Worm (Caenorhabditis elegans) whole organism, L3 larva: Measurements from ENCODE around the gene F54H12.7.

Experiments
- R02D3.7 ChIP-seq: fragments of 150-350 bp; optimal IDR thresholded peaks from 2 replicates; lab custom pipeline; 2014; ENCODE audit warnings: missing biosample characterization, missing genetic modification characterization
- ZK546.5 ChIP-seq: sonication (generic microtip); optimal IDR thresholded peaks from 2 replicates; lab custom pipeline; 2017; ENCODE audit warnings: missing biosample characterization, missing genetic modification characterization
- aly-2 ChIP-seq: fragments of 150-350 bp; optimal IDR thresholded peaks from 2 replicates; lab custom pipeline; 2014; ENCODE audit warnings: missing biosample characterization, missing genetic modification characterization
- ama-1 ChIP-seq: fragments of 150-350 bp; optimal IDR thresholded peaks from 2 replicates; lab custom pipeline; 2018
- ceh-16 ChIP-seq: sonication (generic microtip); optimal IDR thresholded peaks from 2 replicates; lab custom pipeline; 2017; ENCODE audit warnings: missing biosample characterization, missing genetic modification characterization
- ceh-28 ChIP-seq: fragments of 150-350 bp; optimal IDR thresholded peaks from 2 replicates; lab custom pipeline; 2014; ENCODE audit warnings: missing biosample characterization, missing genetic modification reagents, missing genetic modification characterization
- ceh-82 ChIP-seq: fragments of 150-350 bp; optimal IDR thresholded peaks from 2 replicates; lab custom pipeline; 2014; ENCODE audit warnings: missing biosample characterization, missing genetic modification characterization
- egl-5 ChIP-seq: fragments of 150-350 bp; optimal IDR thresholded peaks from 2 replicates; lab custom pipeline; 2017; ENCODE audit warnings: missing biosample characterization, missing genetic modification reagents, missing genetic modification characterization, inconsistent platforms
- elt-1 ChIP-seq: fragments of 150-350 bp; optimal IDR thresholded peaks from 2 replicates; lab custom pipeline; 2014; ENCODE audit warnings: missing biosample characterization, missing genetic modification characterization
- elt-2 ChIP-seq: sonication (generic microtip); optimal IDR thresholded peaks from 2 replicates; lab custom pipeline; 2016; ENCODE audit warnings: missing genetic modification reagents, mild to moderate bottlenecking, missing genetic modification characterization, missing compliant biosample characterization
- elt-3 ChIP-seq, 3 experiments: fragments of 150-350 bp in 1 of 3; sonication (generic microtip) in 2 of 3; optimal IDR thresholded peaks; 2 replicates in 2 of 3; 4 replicates in 1 of 3; lab custom pipeline; 2014 to 2017; ENCODE audit warnings: missing biosample characterization in 3 of 3, missing genetic modification characterization in 3 of 3
- eor-1 ChIP-seq, 2 experiments: fragments of 150-350 bp; optimal IDR thresholded peaks; 2 replicates each; lab custom pipeline; 2014 to 2018; ENCODE audit warnings: missing biosample characterization in 2 of 2, missing genetic modification characterization in 2 of 2
- fkh-10 ChIP-seq: sonication (generic microtip); optimal IDR thresholded peaks from 2 replicates; lab custom pipeline; 2017; ENCODE audit warnings: missing biosample characterization, missing genetic modification reagents, missing genetic modification characterization
- fos-1 ChIP-seq: fragments of 150-350 bp; optimal IDR thresholded peaks from 2 replicates; lab custom pipeline; 2014; ENCODE audit warnings: missing biosample characterization, missing genetic modification characterization
- jun-1 ChIP-seq: fragments of 150-350 bp; optimal IDR thresholded peaks from 2 replicates; lab custom pipeline; 2014; ENCODE audit warnings: missing biosample characterization, missing genetic modification reagents, missing genetic modification characterization
- lin-39 ChIP-seq: fragments of 150-350 bp; optimal IDR thresholded peaks from 2 replicates; lab custom pipeline; 2018; ENCODE audit warnings: missing biosample characterization, missing genetic modification reagents, missing genetic modification characterization
- lsy-12 ChIP-seq: sonication (generic microtip); optimal IDR thresholded peaks from 2 replicates; lab custom pipeline; 2016; ENCODE audit warnings: mild to moderate bottlenecking, missing genetic modification characterization, missing compliant biosample characterization
- mdl-1 ChIP-seq: fragments of 150-350 bp; optimal IDR thresholded peaks from 2 replicates; lab custom pipeline; 2014; ENCODE audit warnings: missing biosample characterization, missing genetic modification characterization
- nfya-1 ChIP-seq: sonication (generic microtip); optimal IDR thresholded peaks from 2 replicates; lab custom pipeline; 2017; ENCODE audit warnings: missing genetic modification characterization, mild to moderate bottlenecking, missing compliant biosample characterization, antibody characterized with exemption, moderate library complexity; ENCODE audit not compliant: insufficient read depth
- nhr-11 ChIP-seq: fragments of 150-350 bp; optimal IDR thresholded peaks from 2 replicates; lab custom pipeline; 2014; ENCODE audit warnings: missing biosample characterization, missing genetic modification characterization
- nhr-12 ChIP-seq: fragments of 150-350 bp; optimal IDR thresholded peaks from 2 replicates; lab custom pipeline; 2014; ENCODE audit warnings: missing biosample characterization, missing genetic modification characterization
- nhr-25 ChIP-seq: sonication (generic microtip); optimal IDR thresholded peaks from 2 replicates; lab custom pipeline; 2017; ENCODE audit warnings: missing biosample characterization, missing genetic modification characterization
- nhr-28 ChIP-seq: fragments of 150-350 bp; optimal IDR thresholded peaks from 2 replicates; lab custom pipeline; 2014; ENCODE audit warnings: missing biosample characterization, missing genetic modification characterization
- nhr-43 ChIP-seq: sonication (generic microtip); optimal IDR thresholded peaks from 2 replicates; lab custom pipeline; 2016; ENCODE audit warnings: mild to moderate bottlenecking, missing genetic modification characterization, missing compliant biosample characterization; ENCODE audit not compliant: poor library complexity, severe bottlenecking
- nhr-77 ChIP-seq: fragments of 150-350 bp; optimal IDR thresholded peaks from 2 replicates; lab custom pipeline; 2014; ENCODE audit warnings: missing biosample characterization, missing genetic modification characterization
- pha-4 ChIP-seq: fragments of 150-350 bp; optimal IDR thresholded peaks from 2 replicates; lab custom pipeline; 2014; ENCODE audit warnings: missing biosample characterization, missing genetic modification reagents, missing genetic modification characterization
- pqm-1 ChIP-seq: fragments of 150-350 bp; optimal IDR thresholded peaks from 2 replicates; lab custom pipeline; 2017; ENCODE audit warnings: missing biosample characterization, missing genetic modification characterization, inconsistent platforms
- sea-2 ChIP-seq: fragments of 150-350 bp; sonication (generic microtip); optimal IDR thresholded peaks from 4 replicates; lab custom pipeline; 2014; ENCODE audit warnings: missing biosample characterization, missing genetic modification reagents, missing genetic modification characterization
- skn-1 ChIP-seq: fragments of 150-350 bp; optimal IDR thresholded peaks from 2 replicates; lab custom pipeline; 2014; ENCODE audit warnings: missing biosample characterization, missing genetic modification characterization
- snpc-4 ChIP-seq: fragments of 150-350 bp; optimal IDR thresholded peaks from 2 replicates; lab custom pipeline; 2014; ENCODE audit warnings: missing biosample characterization, missing genetic modification characterization
- tbx-2 ChIP-seq: sonication (generic microtip); optimal IDR thresholded peaks from 2 replicates; lab custom pipeline; 2016; ENCODE audit warnings: mild to moderate bottlenecking, missing genetic modification characterization, missing compliant biosample characterization
- unc-39 ChIP-seq: sonication (generic microtip); optimal IDR thresholded peaks from 4 replicates; lab custom pipeline; 2017; ENCODE audit warnings: missing biosample characterization, missing genetic modification characterization
- ztf-4 ChIP-seq: fragments of 150-350 bp; optimal IDR thresholded peaks from 2 replicates; lab custom pipeline; 2014; ENCODE audit warnings: missing biosample characterization, missing genetic modification characterization

The F54H12.7 gene

DNA sequence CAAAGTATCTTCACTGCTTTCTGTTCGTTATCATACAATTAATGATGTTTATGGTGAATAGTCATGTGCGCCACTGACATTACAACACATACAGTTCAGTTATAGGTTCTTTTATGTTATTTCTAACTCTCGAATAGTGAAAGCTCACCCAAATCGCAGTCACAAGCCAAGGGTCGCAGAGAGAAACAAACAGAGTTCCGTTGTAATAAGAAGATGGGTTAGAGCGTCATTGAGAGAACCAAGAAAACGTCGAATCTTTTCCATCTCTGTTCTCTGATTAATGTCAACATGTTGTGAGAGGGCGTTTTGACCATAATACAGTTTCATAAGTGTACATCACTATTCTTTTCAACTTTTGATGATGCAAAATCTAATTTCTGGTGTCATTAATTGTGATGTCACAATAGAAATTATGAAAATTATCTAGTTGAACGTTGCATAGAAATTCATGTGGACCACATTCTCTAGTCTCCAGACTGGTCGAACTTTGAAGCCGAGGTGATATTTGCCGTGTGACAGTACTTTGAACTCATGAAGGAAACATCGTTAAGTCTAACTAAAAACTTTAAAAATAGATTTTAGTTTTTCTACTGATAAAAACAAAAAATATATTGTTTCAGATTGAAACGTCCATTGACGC lies 4.9 kb downstream of the F54H12.7 start:
- peak; percentile 42 for TF ChIP-seq skn-1 (tag; lab: Kevin White, UChicago)
- no peak for TF ChIP-seq sea-2 (GFP tag; lab: Kevin White, UChicago)
- TF ChIP-seq elt-1 (tag; lab: Kevin White, UChicago): no peak
- no peak for TF ChIP-seq nfya-1 (tag; lab: Kevin White, UChicago)
- no peak for TF ChIP-seq ZK546.5 (tag; lab: Kevin White, UChicago)
- no peak for TF ChIP-seq unc-39 (tag; lab: Kevin White, UChicago)
- no peak for TF ChIP-seq egl-5 (tag; lab: Kevin White, UChicago)
- TF ChIP-seq ztf-4: peak; percentile 19
- peak; percentile 15 for TF ChIP-seq nhr-43
- TF ChIP-seq pha-4 (tag; lab: Kevin White, UChicago): peak; percentile 71
- no peak for TF ChIP-seq ceh-28 (tag; lab: Kevin White, UChicago)
- no peak for TF ChIP-seq nhr-11 (tag; lab: Kevin White, UChicago)
- TF ChIP-seq pqm-1 (tag; lab: Kevin White, UChicago): peak; percentile 26
- peak; percentile 24 for TF ChIP-seq nhr-25
- peak; percentile 54 for TF ChIP-seq elt-2 (tag; lab: Kevin White, UChicago)
- no peak for TF ChIP-seq aly-2 (tag; lab: Kevin White, UChicago)
- TF ChIP-seq jun-1 (tag; lab: Kevin White, UChicago): peak; percentile 60
- no peak for TF ChIP-seq eor-1 (tag; optimal IDR thresholded peaks at IDR 0.05; lab: Kevin White, UChicago)
- peak; percentile 9 for TF ChIP-seq lin-39 (tag; lab: Kevin White, UChicago)

DNA sequence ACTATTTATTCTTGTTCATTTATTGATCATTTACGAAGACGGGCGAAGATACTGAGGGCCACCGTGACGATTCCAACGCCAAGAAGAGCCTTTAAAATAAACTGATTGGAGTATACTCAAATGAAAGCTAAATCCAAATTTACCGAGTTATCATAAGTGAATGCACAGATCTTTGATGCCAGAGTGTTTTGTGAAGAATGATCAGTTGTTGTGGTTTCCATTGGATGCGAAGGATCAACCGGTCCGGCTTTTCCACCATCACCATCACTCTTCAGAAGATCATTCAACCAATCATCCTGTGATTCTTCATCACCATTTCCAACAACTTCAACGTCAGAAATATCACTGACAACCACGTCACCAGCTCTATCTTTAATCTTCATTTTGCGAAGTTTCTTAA lies 8.1 kb downstream of the F54H12.7 start:
- TF ChIP-seq snpc-4 (tag; lab: Kevin White, UChicago): no peak
- peak; percentile 28 for TF ChIP-seq nhr-43
- peak; percentile 22 for TF ChIP-seq R02D3.7 (tag; lab: Kevin White, UChicago)
- TF ChIP-seq lsy-12 (tag; lab: Kevin White, UChicago): peak; percentile 14
- TF ChIP-seq nhr-28 (tag; lab: Kevin White, UChicago): no peak
- no peak for TF ChIP-seq nfya-1 (tag; lab: Kevin White, UChicago)
- no peak for TF ChIP-seq ceh-82 (tag; lab: Kevin White, UChicago)
- TF ChIP-seq elt-2 (tag; lab: Kevin White, UChicago): peak; percentile 19
- no peak for TF ChIP-seq ztf-4
- no peak for TF ChIP-seq lin-39 (tag; lab: Kevin White, UChicago)
- peak; percentile 65 for TF ChIP-seq ama-1

DNA sequence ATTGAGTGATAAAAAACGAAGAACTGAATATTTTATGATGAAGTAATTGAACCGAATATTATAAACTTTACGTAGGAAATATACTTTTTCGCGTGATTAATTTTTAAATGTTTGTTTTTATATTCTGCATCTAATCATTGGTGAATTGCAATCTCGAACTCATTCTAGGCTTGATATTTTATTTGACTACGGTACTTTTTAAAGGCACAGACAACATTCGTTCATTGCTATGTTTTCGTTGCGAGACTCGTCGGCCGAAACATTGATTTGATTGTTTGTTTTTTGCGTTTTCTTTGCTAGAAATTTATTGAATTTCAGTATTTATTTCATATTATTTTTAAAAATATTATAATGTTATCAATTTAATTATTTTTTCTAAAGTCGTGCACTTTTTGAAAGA lies 8.6 kb downstream of the F54H12.7 start, which contains the start of gene C06G4.4:
Gene C06G4.4 (minus strand): TSS at position 36 of the 400 bp plus-strand sequence.
- no peak for TF ChIP-seq ceh-16 (tag; lab: Kevin White, UChicago)
- no peak for TF ChIP-seq fos-1 (tag; lab: Kevin White, UChicago)
- no peak for TF ChIP-seq sea-2 (GFP tag; lab: Kevin White, UChicago)
- no peak for TF ChIP-seq nhr-77 (tag; lab: Kevin White, UChicago)
- TF ChIP-seq elt-1 (tag; lab: Kevin White, UChicago): no peak
- no peak for TF ChIP-seq nhr-25
- no peak for TF ChIP-seq elt-3 (tag; optimal IDR thresholded peaks at IDR 0.05; lab: Kevin White, UChicago)
- TF ChIP-seq eor-1 (tag; optimal IDR thresholded peaks at IDR 0.05; lab: Kevin White, UChicago): no peak
- no peak for TF ChIP-seq nhr-43
- TF ChIP-seq ceh-82 (tag; lab: Kevin White, UChicago): no peak
- TF ChIP-seq nhr-12 (tag; lab: Kevin White, UChicago): no peak
- TF ChIP-seq nfya-1 (tag; lab: Kevin White, UChicago): no peak
- TF ChIP-seq fkh-10 (GFP tag; lab: Kevin White, UChicago): no peak
- TF ChIP-seq nhr-28 (tag; lab: Kevin White, UChicago): no peak
- no peak for TF ChIP-seq aly-2 (tag; lab: Kevin White, UChicago)
- TF ChIP-seq mdl-1 (tag; lab: Kevin White, UChicago): no peak
- TF ChIP-seq, all 47 proteins: peak for 0

DNA sequence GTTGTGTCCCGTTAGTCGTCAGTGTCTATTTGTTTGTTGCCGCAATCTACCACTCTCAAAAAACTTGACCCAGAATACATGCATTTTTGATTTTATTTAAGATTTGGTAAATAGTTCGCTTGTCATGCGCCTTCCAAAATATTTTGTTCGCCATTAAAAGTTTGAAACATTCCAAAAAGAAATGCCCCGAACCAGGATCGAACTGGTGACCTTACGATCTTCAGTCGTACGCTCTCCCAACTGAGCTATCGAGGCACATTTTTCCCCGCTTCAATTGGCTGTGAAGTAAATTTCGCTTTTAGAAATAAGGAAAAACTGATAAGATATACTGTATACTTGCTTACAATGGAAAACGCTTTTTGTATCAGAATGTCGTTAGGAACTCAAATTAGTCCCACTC lies 9.1 kb downstream of the F54H12.7 start:
- peak; percentile 42 for TF ChIP-seq ama-1
- no peak for TF ChIP-seq tbx-2 (tag; lab: Kevin White, UChicago)
